Fruit fly (Drosophila melanogaster) whole organism, embryonic: ENCODE data around the gene Cep135.
A peak's percentile ranks its signal among the peaks of the same experiment; 100 is the strongest.

Source experiments
- Adf1 ChIP-seq: fragments of 200-800 bp; sonication (Bioruptor generic); IDR thresholded peaks from 2 replicates; pipeline ENCODE4 v1.3.6; 2022; ENCODE audit warnings: missing biosample characterization, missing genetic modification characterization
- Atf3 ChIP-seq: fragments of 200-800 bp; sonication (Bioruptor generic); optimal IDR thresholded peaks from 3 replicates; lab custom pipeline; 2016; ENCODE audit warnings: missing biosample characterization, missing genetic modification characterization
- Bdp1 ChIP-seq: fragments of 200-800 bp; sonication (Bioruptor generic); optimal IDR thresholded peaks from 3 replicates; lab custom pipeline; 2016; ENCODE audit warnings: missing biosample characterization, missing genetic modification characterization
- CG10274 ChIP-seq: fragments of 200-800 bp; sonication (Bioruptor generic); optimal IDR thresholded peaks from 3 replicates; lab custom pipeline; 2017; ENCODE audit warnings: missing biosample characterization, mild to moderate bottlenecking, missing genetic modification characterization
- CG11696 ChIP-seq: fragments of 200-800 bp; sonication (Bioruptor generic); IDR thresholded peaks from 2 replicates; pipeline ENCODE4 v1.3.6; 2022; ENCODE audit warnings: missing biosample characterization, missing genetic modification characterization
- CG12155 ChIP-seq: fragments of 200-800 bp; sonication (Bioruptor generic); optimal IDR thresholded peaks from 3 replicates; lab custom pipeline; 2016; ENCODE audit warnings: missing biosample characterization, missing genetic modification characterization
- CG13424 ChIP-seq: fragments of 200-800 bp; sonication (Bioruptor generic); optimal IDR thresholded peaks from 2 replicates; lab custom pipeline; 2019; ENCODE audit warnings: missing biosample characterization, mild to moderate bottlenecking, missing genetic modification characterization, moderate library complexity
- CG1529 ChIP-seq: fragments of 200-800 bp; sonication (Bioruptor generic); optimal IDR thresholded peaks from 3 replicates; lab custom pipeline; 2018; ENCODE audit warnings: missing biosample characterization, missing genetic modification characterization
- CG16779 ChIP-seq: fragments of 200-800 bp; sonication (Bioruptor generic); IDR thresholded peaks from 2 replicates; pipeline ENCODE4 v1.3.6; 2022; ENCODE audit warnings: missing biosample characterization, missing genetic modification characterization
- CG17612 ChIP-seq: fragments of 200-800 bp; sonication (Bioruptor generic); IDR thresholded peaks from 2 replicates; pipeline ENCODE4 v1.3.6; 2022; ENCODE audit warnings: missing biosample characterization, missing genetic modification characterization
- CG17802 ChIP-seq: fragments of 200-800 bp; sonication (Bioruptor generic); optimal IDR thresholded peaks from 2 replicates; lab custom pipeline; 2018; ENCODE audit warnings: missing biosample characterization, mild to moderate bottlenecking, missing genetic modification characterization, moderate library complexity
- CG17829 ChIP-seq: fragments of 200-800 bp; optimal IDR thresholded peaks from 2 replicates; lab custom pipeline; 2019; ENCODE audit warnings: missing biosample characterization, mild to moderate bottlenecking, missing genetic modification characterization, moderate library complexity
- CG1832 ChIP-seq: fragments of 200-800 bp; sonication (Bioruptor generic); optimal IDR thresholded peaks from 2 replicates; lab custom pipeline; 2017; ENCODE audit warnings: missing biosample characterization, mild to moderate bottlenecking, missing genetic modification characterization, inconsistent platforms
- CG2120 ChIP-seq: fragments of 200-800 bp; sonication (Bioruptor generic); optimal IDR thresholded peaks from 3 replicates; lab custom pipeline; 2016; ENCODE audit warnings: missing biosample characterization, missing genetic modification characterization
- CG2202 ChIP-seq: fragments of 200-800 bp; sonication (Bioruptor generic); optimal IDR thresholded peaks from 2 replicates; lab custom pipeline; 2018; ENCODE audit warnings: missing biosample characterization, mild to moderate bottlenecking, missing genetic modification characterization
- CG2712 ChIP-seq: fragments of 200-800 bp; optimal IDR thresholded peaks from 3 replicates; lab custom pipeline; 2019; ENCODE audit warnings: missing biosample characterization, mild to moderate bottlenecking, missing genetic modification characterization, moderate library complexity
- CG2875 ChIP-seq: fragments of 200-800 bp; sonication (Bioruptor generic); optimal IDR thresholded peaks from 2 replicates; lab custom pipeline; 2017; ENCODE audit warnings: missing biosample characterization, mild to moderate bottlenecking, missing genetic modification characterization, missing genetic modification reagents
- CG2889 ChIP-seq: fragments of 200-800 bp; sonication (Bioruptor generic); IDR thresholded peaks from 3 replicates; pipeline ENCODE4 v1.3.6; 2022; ENCODE audit warnings: missing biosample characterization, missing genetic modification characterization
- CG30403 ChIP-seq: fragments of 200-800 bp; sonication (Bioruptor generic); optimal IDR thresholded peaks from 3 replicates; lab custom pipeline; 2016; ENCODE audit warnings: missing biosample characterization, missing genetic modification characterization
- CG32772 ChIP-seq: fragments of 200-800 bp; sonication (Bioruptor generic); IDR thresholded peaks from 2 replicates; pipeline ENCODE4 v1.3.6; 2022; ENCODE audit warnings: missing biosample characterization, missing genetic modification characterization
- CG33213 ChIP-seq: fragments of 200-800 bp; sonication (Bioruptor generic); optimal IDR thresholded peaks from 3 replicates; lab custom pipeline; 2016; ENCODE audit warnings: missing biosample characterization, missing genetic modification characterization
- CG5953 ChIP-seq: fragments of 200-800 bp; sonication (Bioruptor generic); IDR thresholded peaks from 2 replicates; pipeline ENCODE4 v1.3.6; 2022; ENCODE audit warnings: missing biosample characterization, missing genetic modification characterization
- CG9797 ChIP-seq: fragments of 200-800 bp; sonication (Bioruptor generic); optimal IDR thresholded peaks from 3 replicates; lab custom pipeline; 2018; ENCODE audit warnings: missing biosample characterization, mild to moderate bottlenecking, missing genetic modification characterization
- D19A ChIP-seq: fragments of 200-800 bp; optimal IDR thresholded peaks from 3 replicates; lab custom pipeline; 2019; ENCODE audit warnings: missing biosample characterization, mild to moderate bottlenecking, missing genetic modification characterization, moderate library complexity
- Doc2 ChIP-seq: fragments of 200-800 bp; sonication (Bioruptor generic); IDR thresholded peaks from 2 replicates; pipeline ENCODE4 v1.3.6; 2022; ENCODE audit warnings: missing biosample characterization, missing genetic modification characterization
- Elba2 ChIP-seq: fragments of 200-800 bp; sonication (Bioruptor generic); optimal IDR thresholded peaks from 3 replicates; lab custom pipeline; 2016; ENCODE audit warnings: missing biosample characterization, missing genetic modification characterization
- HHEX ChIP-seq: fragments of 200-800 bp; sonication (Bioruptor generic); optimal IDR thresholded peaks from 3 replicates; lab custom pipeline; 2017; ENCODE audit warnings: missing biosample characterization, mild to moderate bottlenecking, missing genetic modification characterization, missing genetic modification reagents
- Med ChIP-seq: fragments of 200-800 bp; sonication (Bioruptor generic); peaks from one replicate; lab custom pipeline; 2016; ENCODE audit warnings: missing biosample characterization, missing genetic modification characterization, mild to moderate bottlenecking, inconsistent platforms, moderate library complexity
- NFAT ChIP-seq: fragments of 200-800 bp; sonication (Bioruptor generic); IDR thresholded peaks from 2 replicates; pipeline ENCODE4 v1.3.6; 2022; ENCODE audit warnings: missing biosample characterization, missing genetic modification characterization
- abd-A ChIP-seq: fragments of 200-800 bp; sonication (Bioruptor generic); optimal IDR thresholded peaks from 3 replicates; lab custom pipeline; 2019; ENCODE audit warnings: missing biosample characterization, mild to moderate bottlenecking, missing genetic modification characterization, moderate library complexity
- amos ChIP-seq: fragments of 200-800 bp; sonication (Bioruptor generic); IDR thresholded peaks from 2 replicates; pipeline ENCODE4 v1.3.6; 2022; ENCODE audit warnings: missing biosample characterization, missing genetic modification characterization; ENCODE audit not compliant: partially characterized antibody
- az2 ChIP-seq: fragments of 200-800 bp; sonication (Bioruptor generic); optimal IDR thresholded peaks from 3 replicates; lab custom pipeline; 2016; ENCODE audit warnings: missing biosample characterization, missing genetic modification characterization
- bigmax ChIP-seq: fragments of 200-800 bp; sonication (Bioruptor generic); optimal IDR thresholded peaks from 2 replicates; lab custom pipeline; 2018; ENCODE audit warnings: missing biosample characterization, mild to moderate bottlenecking, missing genetic modification characterization
- bsh ChIP-seq, 2 experiments: fragments of 200-800 bp; sonication (Bioruptor generic); optimal IDR thresholded peaks; 2 replicates each; lab custom pipeline; 2017 to 2018; ENCODE audit warnings: mild to moderate bottlenecking in 2 of 2, missing biosample characterization in 2 of 2, missing genetic modification characterization in 2 of 2, moderate library complexity in 1 of 2
- chm ChIP-seq: fragments of 200-800 bp; sonication (Bioruptor generic); IDR thresholded peaks from 2 replicates; pipeline ENCODE4 v1.3.6; 2022; ENCODE audit warnings: missing biosample characterization, missing genetic modification characterization
- chn ChIP-seq: fragments of 200-800 bp; sonication (Bioruptor generic); optimal IDR thresholded peaks from 2 replicates; lab custom pipeline; 2016; ENCODE audit warnings: missing biosample characterization, missing genetic modification characterization
- ci ChIP-seq: fragments of 200-800 bp; sonication (Bioruptor generic); IDR thresholded peaks from 3 replicates; pipeline ENCODE4 v1.3.6; 2022; ENCODE audit warnings: missing biosample characterization, missing genetic modification characterization
- crol ChIP-seq: fragments of 200-800 bp; sonication (Bioruptor generic); IDR thresholded peaks from 2 replicates; pipeline ENCODE4 v1.3.6; 2022; ENCODE audit warnings: missing biosample characterization, missing genetic modification characterization
- danr ChIP-seq: fragments of 200-800 bp; sonication (Bioruptor generic); IDR thresholded peaks from 2 replicates; pipeline ENCODE4 v1.3.6; 2022; ENCODE audit warnings: missing biosample characterization, missing genetic modification characterization
- dysf ChIP-seq: fragments of 200-800 bp; sonication (Bioruptor generic); IDR thresholded peaks from 3 replicates; pipeline ENCODE4 v1.3.6; 2022; ENCODE audit warnings: missing biosample characterization, missing genetic modification characterization
- ham ChIP-seq: fragments of 200-800 bp; sonication (Bioruptor generic); IDR thresholded peaks from 2 replicates; pipeline ENCODE4 v1.3.6; 2022; ENCODE audit warnings: missing biosample characterization, missing genetic modification characterization
- ken ChIP-seq: fragments of 200-800 bp; sonication (Bioruptor generic); IDR thresholded peaks from 3 replicates; pipeline ENCODE4 v1.3.6; 2022; ENCODE audit warnings: missing biosample characterization, missing genetic modification characterization
- nerfin-2 ChIP-seq: fragments of 200-800 bp; sonication (Bioruptor generic); IDR thresholded peaks from 2 replicates; pipeline ENCODE4 v1.3.6; 2022; ENCODE audit warnings: missing biosample characterization, missing genetic modification characterization; ENCODE audit not compliant: partially characterized antibody
- nom ChIP-seq: fragments of 200-800 bp; sonication (Bioruptor generic); optimal IDR thresholded peaks from 2 replicates; lab custom pipeline; 2017; ENCODE audit warnings: missing biosample characterization, missing genetic modification characterization, mild to moderate bottlenecking, moderate library complexity, missing genetic modification reagents
- org-1 ChIP-seq: fragments of 200-800 bp; sonication (Bioruptor generic); optimal IDR thresholded peaks from 2 replicates; lab custom pipeline; 2017; ENCODE audit warnings: missing biosample characterization, missing genetic modification characterization
- otp ChIP-seq: fragments of 200-800 bp; sonication (Bioruptor generic); IDR thresholded peaks from 3 replicates; pipeline ENCODE4, ENCODE4 v1.3.6; 2022; ENCODE audit warnings: missing biosample characterization, missing genetic modification characterization
- sens ChIP-seq: fragments of 200-800 bp; sonication (Bioruptor generic); peaks from one replicate; lab custom pipeline; 2016; ENCODE audit warnings: missing biosample characterization, missing genetic modification characterization
- seq ChIP-seq: fragments of 200-800 bp; sonication (Bioruptor generic); IDR thresholded peaks from 2 replicates; pipeline ENCODE4 v1.3.6; 2022; ENCODE audit warnings: missing biosample characterization, missing genetic modification characterization
- sug ChIP-seq: fragments of 200-800 bp; optimal IDR thresholded peaks from 2 replicates; lab custom pipeline; 2019; ENCODE audit warnings: missing biosample characterization, mild to moderate bottlenecking, missing genetic modification characterization, moderate library complexity
- wor ChIP-seq: fragments of 200-800 bp; sonication (Bioruptor generic); IDR thresholded peaks from 2 replicates; pipeline ENCODE4 v1.3.6; 2022; ENCODE audit warnings: missing biosample characterization, missing genetic modification characterization
- zen2 ChIP-seq: fragments of 200-800 bp; sonication (Bioruptor generic); IDR thresholded peaks from 3 replicates; pipeline ENCODE4 v1.3.6; 2022; ENCODE audit warnings: missing biosample characterization, missing genetic modification characterization; ENCODE audit not compliant: partially characterized antibody

Cep135 gene

DNA sequence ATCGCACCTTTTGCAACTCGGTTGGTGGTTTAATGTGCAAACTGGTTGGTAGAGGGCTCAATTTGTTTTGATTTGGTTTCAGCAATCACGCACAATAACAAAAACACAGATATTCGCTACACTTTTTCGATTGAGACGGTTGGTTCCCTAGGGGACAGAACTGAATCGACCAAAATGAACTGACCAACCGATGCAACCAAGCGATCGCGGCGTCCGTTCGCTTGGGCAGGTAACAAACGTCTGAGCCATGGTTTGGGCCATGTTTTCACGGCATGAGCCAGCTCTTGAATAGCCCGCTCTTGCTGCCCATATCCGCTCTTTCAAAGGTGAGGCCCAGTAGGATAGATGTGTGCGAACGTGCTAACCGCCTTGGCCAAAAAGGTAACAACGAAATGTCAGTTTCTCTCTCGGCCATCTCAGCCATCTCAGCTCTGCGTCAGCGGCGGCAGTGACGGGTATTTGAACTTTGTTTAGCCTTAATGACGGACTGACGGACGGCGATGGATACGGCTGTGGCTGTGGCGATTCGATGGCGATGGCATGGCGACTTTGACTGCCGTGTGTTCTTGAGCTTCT, 8.6 kb downstream of the Cep135 start, which contains the start of gene CG16959 (continued):
- TF ChIP-seq ham (GFP tag; lab: Robert Waterston, UW) = no peak
- TF ChIP-seq az2 (GFP tag; lab: Kevin White, UChicago) = no peak
- no peak for TF ChIP-seq seq (GFP tag; lab: Robert Waterston, UW)
- TF ChIP-seq HHEX = no peak
- no peak for TF ChIP-seq CG12155 (GFP tag; lab: Kevin White, UChicago)
- TF ChIP-seq crol (GFP tag; lab: Robert Waterston, UW) = no peak
- TF ChIP-seq CG2889 = no peak
- no peak for TF ChIP-seq org-1 (GFP tag; lab: Kevin White, UChicago)
- TF ChIP-seq dysf (GFP tag; lab: Robert Waterston, UW) = no peak
- no peak for TF ChIP-seq nom
- TF ChIP-seq CG9797 (GFP tag; lab: Kevin White, UChicago) = no peak
- peak; percentile 14 for TF ChIP-seq CG10274 (GFP tag; lab: Kevin White, UChicago)
- TF ChIP-seq CG1529 (GFP tag; lab: Kevin White, UChicago) = no peak
- TF ChIP-seq CG17802 (tag; lab: Kevin White, UChicago) = no peak
- no peak for TF ChIP-seq CG5953 (GFP tag; lab: Robert Waterston, UW)
- 0 out of 2 replicates have a peak, but pooled peaks have one; percentile 2 for TF ChIP-seq NFAT
- no peak for TF ChIP-seq abd-A
- no peak for TF ChIP-seq CG1832 (GFP tag; lab: Kevin White, UChicago)
- TF ChIP-seq CG2875 (GFP tag; lab: Kevin White, UChicago) = no peak
- no peak for TF ChIP-seq zen2
- no peak for TF ChIP-seq Med
- TF ChIP-seq CG2120 = no peak
- TF ChIP-seq danr = no peak
- no peak for TF ChIP-seq CG2712 (tag; lab: Kevin White, UChicago)
- TF ChIP-seq sug = no peak
- no peak for TF ChIP-seq CG30403
- no peak for TF ChIP-seq ci (GFP tag; lab: Robert Waterston, UW)
- TF ChIP-seq ken (GFP tag; lab: Robert Waterston, UW) = no peak
- no peak for TF ChIP-seq CG13424 (tag; lab: Kevin White, UChicago)
- no peak for TF ChIP-seq wor (GFP tag; lab: Robert Waterston, UW)
- TF ChIP-seq bsh (GFP tag; optimal IDR thresholded peaks at IDR 0.05; lab: Kevin White, UChicago) = no peak
- no peak for TF ChIP-seq chn
- TF ChIP-seq Adf1 = no peak
- TF ChIP-seq CG17829 (tag; lab: Kevin White, UChicago) = no peak
- no peak for TF ChIP-seq sens (GFP tag; lab: Kevin White, UChicago)
- no peak for TF ChIP-seq Atf3 (GFP tag; lab: Kevin White, UChicago)
- TF ChIP-seq CG17612 = no peak
- no peak for TF ChIP-seq CG32772 (GFP tag; lab: Robert Waterston, UW)
- TF ChIP-seq CG33213 (GFP tag; lab: Kevin White, UChicago) = no peak
- TF ChIP-seq CG2202 (tag; lab: Kevin White, UChicago) = no peak
- TF ChIP-seq amos (GFP tag; lab: Robert Waterston, UW) = peak; percentile 30; the same call in 1 of the 2 replicates
- TF ChIP-seq bigmax (GFP tag; lab: Kevin White, UChicago) = no peak
- TF ChIP-seq nerfin-2 (GFP tag; lab: Robert Waterston, UW) = no peak
- TF ChIP-seq CG16779 (GFP tag; lab: Robert Waterston, UW) = no peak
- TF ChIP-seq D19A (tag; lab: Kevin White, UChicago) = no peak
- no peak for TF ChIP-seq chm
- TF ChIP-seq Doc2 (GFP tag; lab: Robert Waterston, UW) = no peak
- TF ChIP-seq otp (GFP tag; lab: Robert Waterston, UW) = peak; percentile 42; the same call in 1 of the 3 replicates
- no peak for TF ChIP-seq CG11696
- no peak for TF ChIP-seq Bdp1
- no peak for TF ChIP-seq Elba2 (GFP tag; lab: Kevin White, UChicago)
